Worm (Caenorhabditis elegans) whole organism, L4 larva: ENCODE results near the gene F53F4.11.

Source experiments
- T20F7.1 ChIP-seq: fragments of 200-800 bp; sonication (Bioruptor generic); optimal IDR thresholded peaks from 2 replicates; lab custom pipeline; 2018; ENCODE audit warnings: mild to moderate bottlenecking, missing genetic modification characterization, missing compliant biosample characterization
- arid-1 ChIP-seq: fragments of 200-800 bp; sonication (Bioruptor generic); conservative IDR thresholded peaks from 2 replicates; pipeline ENCODE4 v1.3.6; 2022; ENCODE audit warnings: missing genetic modification reagents, missing genetic modification characterization, missing compliant biosample characterization
- hlh-30 ChIP-seq: sonication (generic microtip); optimal IDR thresholded peaks from 2 replicates; lab custom pipeline; 2017; ENCODE audit warnings: antibody characterized with exemption, mild to moderate bottlenecking, missing genetic modification characterization, missing compliant biosample characterization; ENCODE audit not compliant: insufficient read depth
- nhr-237 ChIP-seq: sonication (generic microtip); optimal IDR thresholded peaks from 2 replicates; lab custom pipeline; 2017; ENCODE audit warnings: missing biosample characterization, missing genetic modification characterization
- nhr-76 ChIP-seq: fragments of 150-350 bp; optimal IDR thresholded peaks from 2 replicates; lab custom pipeline; 2014; ENCODE audit warnings: missing biosample characterization, missing genetic modification characterization
- vab-7 ChIP-seq: fragments of 200-800 bp; sonication (Bioruptor generic); IDR thresholded peaks from 2 replicates; pipeline ENCODE4 v1.3.6; 2022; ENCODE audit warnings: missing genetic modification reagents, missing genetic modification characterization, missing compliant biosample characterization

- no peak for TF ChIP-seq arid-1 (GFP tag; lab: Robert Waterston, UW)
- TF ChIP-seq vab-7 (GFP tag; lab: Robert Waterston, UW), result no peak
- TF ChIP-seq hlh-30 (tag; lab: Kevin White, UChicago), result no peak
- TF ChIP-seq nhr-76 (tag; lab: Kevin White, UChicago), result no peak
- no peak for TF ChIP-seq T20F7.1 (GFP tag; lab: Kevin White, UChicago)
- no peak for TF ChIP-seq nhr-237 (tag; lab: Kevin White, UChicago)
Observed at ce11 chrV:13647185-13647584, 22.9 kb upstream of the F53F4.11 start.
